Fruit fly (Drosophila melanogaster) whole organism, embryonic: ENCODE measurements around the gene CG8562.

Source experiments
- Ada2b ChIP-seq: fragments of 200-800 bp; sonication (Bioruptor generic); IDR thresholded peaks from 2 replicates; pipeline ENCODE4 v1.3.6; 2022; ENCODE audit warnings: missing biosample characterization, missing genetic modification characterization
- Bdp1 ChIP-seq: fragments of 200-800 bp; sonication (Bioruptor generic); optimal IDR thresholded peaks from 3 replicates; lab custom pipeline; 2016; ENCODE audit warnings: missing biosample characterization, missing genetic modification characterization
- Bgb ChIP-seq: fragments of 200-800 bp; sonication (Bioruptor generic); IDR thresholded peaks from 2 replicates; pipeline ENCODE4 v1.3.6; 2022; ENCODE audit warnings: missing biosample characterization, missing genetic modification characterization; ENCODE audit not compliant: partially characterized antibody
- CG15479 ChIP-seq: fragments of 200-800 bp; sonication (Bioruptor generic); optimal IDR thresholded peaks from 3 replicates; lab custom pipeline; 2019; ENCODE audit warnings: missing biosample characterization, mild to moderate bottlenecking, missing genetic modification characterization, moderate library complexity
- D19B ChIP-seq: fragments of 200-800 bp; sonication (Bioruptor generic); optimal IDR thresholded peaks from 2 replicates; lab custom pipeline; 2017; ENCODE audit warnings: missing biosample characterization, mild to moderate bottlenecking, missing genetic modification characterization
- Dbx ChIP-seq: fragments of 200-800 bp; sonication (Bioruptor generic); IDR thresholded peaks from 3 replicates; pipeline ENCODE4 v1.3.6; 2022; ENCODE audit warnings: missing biosample characterization, missing genetic modification characterization
- Hmx ChIP-seq: fragments of 200-800 bp; sonication (Bioruptor generic); optimal IDR thresholded peaks from 2 replicates; lab custom pipeline; 2016; ENCODE audit warnings: missing biosample characterization, missing genetic modification characterization
- ash1 ChIP-seq: fragments of 200-800 bp; sonication (Bioruptor generic); optimal IDR thresholded peaks from 2 replicates; lab custom pipeline; 2018; ENCODE audit warnings: missing biosample characterization, mild to moderate bottlenecking, missing genetic modification characterization
- bbx ChIP-seq: fragments of 200-800 bp; sonication (Bioruptor generic); IDR thresholded peaks from 2 replicates; pipeline ENCODE4 v1.3.6; 2022; ENCODE audit warnings: missing biosample characterization, missing genetic modification characterization; ENCODE audit not compliant: partially characterized antibody
- lab ChIP-seq: fragments of 200-800 bp; sonication (Bioruptor generic); optimal IDR thresholded peaks from 3 replicates; lab custom pipeline; 2017; ENCODE audit warnings: missing biosample characterization, missing genetic modification characterization, mild to moderate bottlenecking, moderate library complexity, missing genetic modification reagents
- phol ChIP-seq: fragments of 200-800 bp; sonication (Bioruptor generic); optimal IDR thresholded peaks from 3 replicates; lab custom pipeline; 2018; ENCODE audit warnings: missing biosample characterization, mild to moderate bottlenecking, missing genetic modification characterization, moderate library complexity

DNA sequence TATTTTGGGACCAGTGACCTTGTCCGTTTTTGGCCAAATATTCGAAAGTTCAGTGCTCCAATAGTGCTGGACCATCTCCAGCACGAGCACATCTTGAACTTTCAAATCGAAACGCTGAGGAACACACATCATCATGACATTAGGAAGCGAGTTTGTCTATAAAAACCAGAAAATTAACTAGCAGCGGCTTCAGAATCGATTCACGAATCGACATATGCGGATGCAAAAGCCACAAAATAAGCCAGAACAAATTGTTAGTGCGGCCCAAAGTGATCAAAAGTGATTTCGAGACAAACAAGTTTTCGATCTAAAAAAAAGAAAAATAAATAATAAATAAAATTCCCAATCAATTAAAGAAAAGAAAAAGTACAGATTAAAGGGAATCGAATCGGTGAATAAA lies 7.6 kb upstream of the CG8562 start, which contains the start of gene CG8563:
- TF ChIP-seq phol (no peak), Dbx (GFP tag; lab: Robert Waterston, UW) (no peak), D19B (GFP tag; lab: Kevin White, UChicago) (no peak), Bgb (GFP tag; lab: Robert Waterston, UW) (no peak), Hmx (GFP tag; lab: Kevin White, UChicago) (no peak), CG15479 (GFP tag; lab: Kevin White, UChicago) (no peak), lab (GFP tag; lab: Kevin White, UChicago) (no peak), Ada2b (no peak), Bdp1 (GFP tag; lab: Kevin White, UChicago) (no peak), ash1 (GFP tag; lab: Kevin White, UChicago) (no peak), bbx (GFP tag; lab: Robert Waterston, UW) (no peak)
